Worm (Caenorhabditis elegans): ENCODE measurements around the gene nhr-178.

DNA sequence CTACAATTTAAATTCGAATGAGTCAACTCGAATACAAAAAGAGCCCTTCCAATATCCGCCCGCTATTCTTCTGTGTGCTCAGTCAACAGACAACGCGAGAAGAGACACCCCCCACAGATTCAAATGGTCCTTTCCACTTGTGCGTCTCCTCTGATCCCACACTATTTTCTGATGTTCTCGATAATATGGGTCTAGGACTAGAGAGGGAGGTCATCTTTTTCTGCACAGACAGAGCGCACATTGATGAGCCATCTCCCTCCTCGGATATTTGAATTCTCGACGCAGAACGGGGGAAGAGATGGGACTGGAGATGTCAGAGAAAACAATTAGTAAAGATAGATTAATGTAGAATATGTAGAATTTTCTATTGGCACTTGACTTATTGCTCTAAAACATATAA, 37.1 kb downstream of the nhr-178 start:
- no peak for TF ChIP-seq him-1 (tag; optimal IDR thresholded peaks at IDR 0.05)
- no peak for TF ChIP-seq W03F9.2 (tag; optimal IDR thresholded peaks at IDR 0.05)
- no peak for TF ChIP-seq dao-5 (tag; optimal IDR thresholded peaks at IDR 0.05)

Data from whole organism, L4/young adult.